Fruit fly (Drosophila melanogaster): ENCODE measurements around the gene Sdic2.

- TF ChIP-seq h (optimal IDR thresholded peaks at IDR 0.05), result no peak
- no peak for TF ChIP-seq Myc (optimal IDR thresholded peaks at IDR 0.05)
- no peak for TF ChIP-seq psq (optimal IDR thresholded peaks at IDR 0.05)
- TF ChIP-seq Sin3A (optimal IDR thresholded peaks at IDR 0.05), result no peak
- no peak for TF ChIP-seq ttk (optimal IDR thresholded peaks at IDR 0.05)
- TF ChIP-seq insv (optimal IDR thresholded peaks at IDR 0.05), result no peak
Measured at dm6 chrX:20162586-20162985, 23.7 kb downstream of the Sdic2 start.
